Fruit fly (Drosophila melanogaster): Measurements from ENCODE around the gene CG32816.

DNA sequence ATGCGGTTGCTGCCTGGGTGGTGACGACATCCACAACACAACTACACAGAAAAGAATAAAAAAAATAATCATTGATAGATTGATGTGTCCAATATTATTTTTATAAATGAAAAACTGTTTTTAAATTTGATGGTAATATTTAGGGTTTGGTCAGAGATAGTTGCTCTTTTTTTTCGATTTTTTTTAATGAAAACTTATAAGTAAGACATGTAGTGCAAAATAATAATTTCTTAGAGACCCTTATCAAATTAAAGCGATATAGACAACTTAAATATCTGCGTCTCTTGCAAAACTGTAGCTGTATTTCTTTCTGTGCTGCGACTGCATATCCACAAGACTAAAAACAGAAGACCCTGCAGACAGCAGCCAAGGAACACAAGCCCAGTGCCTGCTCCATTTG is 91.0 kb downstream of the CG32816 start:
- TF ChIP-seq CG6276 (GFP tag; optimal IDR thresholded peaks at IDR 0.05) = no peak
- no peak for TF ChIP-seq Lpt (GFP tag; optimal IDR thresholded peaks at IDR 0.05)
- peak; percentile 29 for TF ChIP-seq CG6792 (GFP tag; optimal IDR thresholded peaks at IDR 0.05)

All from whole organism, prepupa.